Worm (Caenorhabditis elegans): ENCODE results near the gene rpl-35.

The rpl-35 gene

DNA sequence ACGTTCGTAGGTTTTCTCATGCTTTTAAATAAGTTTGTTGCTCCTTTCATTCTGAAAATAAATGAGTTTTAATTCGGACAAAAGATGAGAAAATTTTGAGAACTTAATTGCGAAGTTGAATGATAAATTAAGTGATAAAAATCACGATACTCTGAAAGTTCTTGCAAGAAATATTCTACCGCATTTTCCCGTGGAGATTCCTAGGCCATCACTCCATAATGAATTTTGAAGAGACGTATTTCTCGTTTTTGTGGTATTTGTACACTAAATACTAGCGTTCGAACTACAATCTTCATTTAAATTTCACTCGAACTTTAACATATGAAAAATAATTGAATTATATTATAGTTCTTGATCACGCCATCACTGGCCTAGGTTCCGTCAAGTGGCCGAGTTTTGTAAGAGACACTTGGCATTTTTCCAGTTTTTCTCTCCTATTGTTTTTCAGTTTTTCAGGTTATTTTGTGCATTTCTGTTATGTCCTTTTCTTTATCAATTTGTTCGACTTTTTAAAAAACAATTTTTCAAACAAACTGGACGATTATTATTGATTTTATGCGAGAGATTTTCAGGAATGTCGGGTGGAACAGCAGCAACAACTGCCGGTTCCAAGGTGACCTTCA, 3.6 kb downstream of the rpl-35 start, which contains the start of the genes coq-5 and ufm-1 (continued):
- TF ChIP-seq Y116A8C.19 (tag; optimal IDR thresholded peaks at IDR 0.05; ENCODE audit: borderline replicate concordance) (no peak), lir-3 (tag; optimal IDR thresholded peaks at IDR 0.05; ENCODE audit: poor library complexity) (peak; percentile 80), alr-1 (tag; optimal IDR thresholded peaks at IDR 0.05; ENCODE audit: borderline replicate concordance) (no peak), ztf-4 (tag; optimal IDR thresholded peaks at IDR 0.05) (no peak), nhr-11 (tag; optimal IDR thresholded peaks at IDR 0.05) (no peak), tbx-2 (tag; optimal IDR thresholded peaks at IDR 0.05) (peak; percentile 41), fkh-10 (GFP tag; optimal IDR thresholded peaks at IDR 0.05) (no peak), elt-2 (tag; optimal IDR thresholded peaks at IDR 0.05) (no peak), rnt-1 (tag; optimal IDR thresholded peaks at IDR 0.05) (peak; percentile 10), nhr-85 (tag) (peak; percentile 72), pax-3 (tag; optimal IDR thresholded peaks at IDR 0.05) (peak; percentile 12), ama-1 (optimal IDR thresholded peaks at IDR 0.05) (no peak), nhr-71 (tag; optimal IDR thresholded peaks at IDR 0.05) (peak; percentile 56), elt-3 (tag; optimal IDR thresholded peaks at IDR 0.05) (no peak), C04F5.9 (tag; optimal IDR thresholded peaks at IDR 0.05) (peak; percentile 52)

DNA sequence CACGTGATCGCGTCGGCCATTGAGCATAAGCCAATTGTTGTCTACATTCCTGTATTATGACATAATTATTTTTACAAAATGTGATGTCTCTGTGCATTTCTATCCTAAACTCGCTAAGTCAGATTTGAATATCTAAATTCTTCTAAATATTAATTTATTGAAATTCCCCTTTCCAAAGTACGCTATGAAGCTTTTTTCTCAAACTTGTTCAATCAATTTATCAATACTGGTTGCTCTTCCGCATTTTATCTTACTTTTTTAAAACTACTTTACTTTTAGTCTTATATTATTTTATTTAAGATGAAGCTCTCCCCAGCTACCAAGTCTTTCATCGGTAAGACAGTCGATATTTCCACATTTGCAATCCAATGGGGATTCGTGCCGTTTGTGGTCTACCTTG, 4.4 kb downstream of the rpl-35 start, which contains the start of gene tomm-7:
Gene tomm-7, plus strand, starts transcription at position 301 of the 400 bp plus-strand sequence.
- TF ChIP-seq aly-2 (tag; optimal IDR thresholded peaks at IDR 0.05) (no peak), unc-98 (GFP tag; IDR thresholded peaks at IDR 0.05) (no peak), egl-13 (tag; optimal IDR thresholded peaks at IDR 0.05) (no peak), ceh-90 (tag; optimal IDR thresholded peaks at IDR 0.05) (no peak), C04F5.9 (tag; optimal IDR thresholded peaks at IDR 0.05) (no peak), nhr-90 (tag; optimal IDR thresholded peaks at IDR 0.05; ENCODE audit: poor library complexity) (no peak), nhr-85 (tag) (no peak), mef-2 (tag; optimal IDR thresholded peaks at IDR 0.05) (no peak), ceh-82 (tag; optimal IDR thresholded peaks at IDR 0.05) (no peak), lin-39 (tag; optimal IDR thresholded peaks at IDR 0.05) (no peak), pqm-1 (tag; optimal IDR thresholded peaks at IDR 0.05) (no peak), mep-1 (tag; optimal IDR thresholded peaks at IDR 0.05) (no peak), fos-1 (tag; optimal IDR thresholded peaks at IDR 0.05) (no peak), sox-4 (tag; optimal IDR thresholded peaks at IDR 0.05) (no peak), nhr-237 (tag; optimal IDR thresholded peaks at IDR 0.05) (no peak), aha-1 (tag; optimal IDR thresholded peaks at IDR 0.05) (no peak), sup-37 (GFP tag; optimal IDR thresholded peaks at IDR 0.05) (no peak), zip-4 (GFP tag; optimal IDR thresholded peaks at IDR 0.05) (no peak), xbp-1 (tag; optimal IDR thresholded peaks at IDR 0.05) (no peak), pag-3 (tag; optimal IDR thresholded peaks at IDR 0.05; ENCODE audit: borderline replicate concordance, insufficient read depth) (no peak)

DNA sequence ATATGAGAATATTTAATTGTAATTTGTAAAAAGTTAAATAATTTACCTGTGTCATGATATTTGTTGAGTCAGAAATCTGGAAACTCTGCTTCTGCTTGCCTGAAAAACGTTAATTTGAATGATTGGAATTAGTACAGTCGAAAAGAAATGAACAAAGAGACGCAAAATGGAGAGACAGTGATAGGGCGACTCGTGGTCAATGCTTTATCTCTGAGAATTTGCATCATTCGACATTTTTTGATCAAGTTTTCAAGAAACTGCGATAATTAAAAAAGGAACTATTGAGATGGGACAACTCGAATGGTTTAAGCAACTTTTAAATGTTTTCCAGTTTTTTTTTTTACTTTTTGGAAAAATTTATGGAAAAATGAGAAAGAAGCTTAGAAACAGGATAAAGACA, 6.0 kb downstream of the rpl-35 start, which contains the start of gene cuc-1:
Gene cuc-1, minus strand, starts transcription at position 101 of the 400 bp plus-strand sequence.
- peak; percentile 20 for TF ChIP-seq elt-2 (tag; optimal IDR thresholded peaks at IDR 0.05)
- no peak for TF ChIP-seq nhr-237 (tag; optimal IDR thresholded peaks at IDR 0.05)

DNA sequence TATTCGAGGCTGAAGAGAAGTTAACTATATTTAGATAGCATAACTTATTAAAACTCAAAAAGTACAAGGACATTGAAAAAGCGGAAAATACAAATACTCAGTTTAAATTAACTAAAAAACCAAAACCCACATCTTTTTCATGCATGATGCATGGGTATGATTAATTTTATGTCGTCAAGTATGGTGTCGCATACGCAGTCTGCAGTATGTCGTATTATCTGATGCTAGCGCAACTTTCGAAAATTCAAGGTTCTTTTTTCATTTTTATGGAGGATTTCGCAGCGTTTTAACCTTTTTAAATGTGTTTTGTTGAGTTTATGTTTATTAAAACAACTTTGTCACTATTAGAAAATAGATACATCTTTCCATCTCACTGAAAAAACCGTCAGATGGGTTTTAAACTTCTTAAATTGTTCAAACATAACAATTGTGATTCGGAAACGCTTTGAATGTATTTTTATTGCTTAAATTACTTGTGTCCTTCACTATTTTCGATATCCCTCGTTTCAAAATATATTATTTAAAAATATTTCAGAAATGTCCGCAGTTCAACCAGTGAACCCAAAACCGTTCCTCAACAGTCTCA, 6.7 kb downstream of the rpl-35 start, which contains the start of gene snr-5:
Gene snr-5, plus strand, starts transcription at position 536 of the 586 bp plus-strand sequence.
- TF ChIP-seq nhr-71 (tag; optimal IDR thresholded peaks at IDR 0.05) (peak; percentile 9), ceh-82 (tag; optimal IDR thresholded peaks at IDR 0.05) (peak in 1 of 3 experiments; percentile 11), blmp-1 (tag; optimal IDR thresholded peaks at IDR 0.05) (peak; percentile 35), efl-1 (optimal IDR thresholded peaks at IDR 0.05) (peak; percentile 35 to 57), efl-1 (GFP tag; optimal IDR thresholded peaks at IDR 0.05 in 1 of 2) (peak; percentile 65 to 94), alr-1 (tag; optimal IDR thresholded peaks at IDR 0.05; ENCODE audit: borderline replicate concordance) (no peak), rnt-1 (tag; optimal IDR thresholded peaks at IDR 0.05) (peak; percentile 14), C16A3.4 (tag; optimal IDR thresholded peaks at IDR 0.05) (no peak), nhr-85 (tag) (no peak), F16B12.6 (tag; optimal IDR thresholded peaks at IDR 0.05) (peak; percentile 81), snu-23 (GFP tag; optimal IDR thresholded peaks at IDR 0.05) (peak; percentile 39), isw-1 (GFP tag; IDR thresholded peaks at IDR 0.05) (no peak), dpl-1 (GFP tag; optimal IDR thresholded peaks at IDR 0.05) (peak; percentile 32 to 64 (median 47)), snpc-4 (tag; optimal IDR thresholded peaks at IDR 0.05) (no peak), lsy-2 (tag; optimal IDR thresholded peaks at IDR 0.05) (peak; percentile 19 to 65), lin-35 (GFP tag; optimal IDR thresholded peaks at IDR 0.05) (peak; percentile 55 to 60)

All from whole organism, L1 larva.